Fruit fly (Drosophila melanogaster) whole organism, embryonic: Measurements from ENCODE around the gene CG34310.
A peak's percentile ranks its signal among the peaks of the same experiment; 100 is the strongest.

Source experiments
- Atf6 ChIP-seq: fragments of 200-800 bp; sonication (Bioruptor generic); IDR thresholded peaks from 2 replicates; pipeline ENCODE4 v1.3.6; 2022; ENCODE audit warnings: missing biosample characterization, missing genetic modification characterization
- CG10543 ChIP-seq: fragments of 200-800 bp; sonication (Bioruptor generic); optimal IDR thresholded peaks from 3 replicates; lab custom pipeline; 2017; ENCODE audit warnings: missing biosample characterization, mild to moderate bottlenecking, missing genetic modification characterization, moderate library complexity
- CG10959 ChIP-seq: fragments of 200-800 bp; sonication (Bioruptor generic); IDR thresholded peaks from 2 replicates; pipeline ENCODE4 v1.3.6; 2022; ENCODE audit warnings: missing biosample characterization, missing genetic modification characterization
- CG13424 ChIP-seq: fragments of 200-800 bp; sonication (Bioruptor generic); optimal IDR thresholded peaks from 2 replicates; lab custom pipeline; 2019; ENCODE audit warnings: missing biosample characterization, mild to moderate bottlenecking, missing genetic modification characterization, moderate library complexity
- CG16779 ChIP-seq: fragments of 200-800 bp; sonication (Bioruptor generic); IDR thresholded peaks from 2 replicates; pipeline ENCODE4 v1.3.6; 2022; ENCODE audit warnings: missing biosample characterization, missing genetic modification characterization
- CG16813 ChIP-seq: fragments of 200-800 bp; sonication (Bioruptor generic); IDR thresholded peaks from 3 replicates; pipeline ENCODE4 v1.3.6; 2022; ENCODE audit warnings: missing biosample characterization, missing genetic modification characterization; ENCODE audit not compliant: partially characterized antibody
- CG17328 ChIP-seq: fragments of 200-800 bp; sonication (Bioruptor generic); IDR thresholded peaks from 2 replicates; pipeline ENCODE4 v1.3.6; 2022; ENCODE audit warnings: missing biosample characterization, missing genetic modification characterization
- CG30020 ChIP-seq: fragments of 200-800 bp; optimal IDR thresholded peaks from 2 replicates; lab custom pipeline; 2019; ENCODE audit warnings: missing biosample characterization, mild to moderate bottlenecking, missing genetic modification characterization, moderate library complexity
- CG4854 ChIP-seq: fragments of 200-800 bp; sonication (Bioruptor generic); optimal IDR thresholded peaks from 2 replicates; lab custom pipeline; 2016; ENCODE audit warnings: missing biosample characterization, missing genetic modification characterization, inconsistent platforms
- CG6272 ChIP-seq: fragments of 200-800 bp; sonication (Bioruptor generic); IDR thresholded peaks from 2 replicates; pipeline ENCODE4 v1.3.6; 2022; ENCODE audit warnings: missing biosample characterization, missing genetic modification characterization
- CG7357 ChIP-seq: fragments of 200-800 bp; sonication (Bioruptor generic); IDR thresholded peaks from 3 replicates; pipeline ENCODE4 v1.3.6; 2022; ENCODE audit warnings: missing biosample characterization, missing genetic modification characterization
- CG7786 ChIP-seq: fragments of 200-800 bp; sonication (Bioruptor generic); optimal IDR thresholded peaks from 2 replicates; lab custom pipeline; 2016; ENCODE audit warnings: missing biosample characterization, missing genetic modification characterization
- Chrac-16 ChIP-seq: fragments of 200-800 bp; sonication (Bioruptor generic); optimal IDR thresholded peaks from 3 replicates; lab custom pipeline; 2016; ENCODE audit warnings: missing biosample characterization, missing genetic modification characterization
- CrebB ChIP-seq: fragments of 200-800 bp; sonication (Bioruptor generic); optimal IDR thresholded peaks from 3 replicates; lab custom pipeline; 2018; ENCODE audit warnings: missing biosample characterization, mild to moderate bottlenecking, missing genetic modification characterization
- Dad ChIP-seq: fragments of 200-800 bp; sonication (Bioruptor generic); optimal IDR thresholded peaks from 3 replicates; lab custom pipeline; 2016; ENCODE audit warnings: missing biosample characterization, missing genetic modification characterization
- Dip2 ChIP-seq: fragments of 200-800 bp; sonication (Bioruptor generic); IDR thresholded peaks from 2 replicates; pipeline ENCODE4 v1.3.6; 2022; ENCODE audit warnings: missing biosample characterization, missing genetic modification characterization
- Dll ChIP-seq: fragments of 200-800 bp; sonication (Bioruptor generic); IDR thresholded peaks from 4 replicates; pipeline ENCODE4 v1.3.6; 2022; ENCODE audit warnings: missing biosample characterization, missing genetic modification characterization; ENCODE audit not compliant: partially characterized antibody
- Elba2 ChIP-seq: fragments of 200-800 bp; sonication (Bioruptor generic); optimal IDR thresholded peaks from 3 replicates; lab custom pipeline; 2016; ENCODE audit warnings: missing biosample characterization, missing genetic modification characterization
- GATAe ChIP-seq: fragments of 200-800 bp; sonication (Bioruptor generic); conservative IDR thresholded peaks from 2 replicates; pipeline ENCODE4 v1.3.6; 2022; ENCODE audit warnings: missing biosample characterization, missing genetic modification characterization
- Gug ChIP-seq: fragments of 200-800 bp; sonication (Bioruptor generic); IDR thresholded peaks from 4 replicates; pipeline ENCODE4 v1.3.6; 2022; ENCODE audit warnings: missing biosample characterization, missing genetic modification characterization
- HHEX ChIP-seq: fragments of 200-800 bp; sonication (Bioruptor generic); optimal IDR thresholded peaks from 3 replicates; lab custom pipeline; 2017; ENCODE audit warnings: missing biosample characterization, mild to moderate bottlenecking, missing genetic modification characterization, missing genetic modification reagents
- Hmr ChIP-seq: fragments of 200-800 bp; sonication (Bioruptor generic); optimal IDR thresholded peaks from 3 replicates; lab custom pipeline; 2017; ENCODE audit warnings: mild to moderate bottlenecking, missing biosample characterization, missing genetic modification reagents, missing genetic modification characterization
- Hr39 ChIP-seq: fragments of >200 bp; optimal IDR thresholded peaks from 2 replicates; lab custom pipeline; 2017
- Hr78 ChIP-seq, 2 experiments: fragments of 200-800 bp in 1 of 2; fragments of >200 bp in 1 of 2; sonication (Bioruptor generic) in 1 of 2; optimal IDR thresholded peaks; 2 replicates each; lab custom pipeline; 2017 to 2019; ENCODE audit warnings: missing biosample characterization in 2 of 2, missing genetic modification characterization in 2 of 2, mild to moderate bottlenecking in 1 of 2, moderate library complexity in 1 of 2
- Mes4 ChIP-seq: fragments of 200-800 bp; sonication (Bioruptor generic); optimal IDR thresholded peaks from 2 replicates; lab custom pipeline; 2016; ENCODE audit warnings: missing biosample characterization, missing genetic modification characterization
- NFAT ChIP-seq: fragments of 200-800 bp; sonication (Bioruptor generic); IDR thresholded peaks from 2 replicates; pipeline ENCODE4 v1.3.6; 2022; ENCODE audit warnings: missing biosample characterization, missing genetic modification characterization
- Taf1 ChIP-seq: fragments of 200-800 bp; sonication (Bioruptor generic); IDR thresholded peaks from 2 replicates; pipeline ENCODE4 v1.3.6; 2022; ENCODE audit warnings: missing biosample characterization, missing genetic modification characterization
- Vsx1 ChIP-seq: fragments of 200-800 bp; sonication (Bioruptor generic); optimal IDR thresholded peaks from 2 replicates; lab custom pipeline; 2017; ENCODE audit warnings: missing biosample characterization, mild to moderate bottlenecking, missing genetic modification characterization, missing genetic modification reagents
- amos ChIP-seq: fragments of 200-800 bp; sonication (Bioruptor generic); IDR thresholded peaks from 2 replicates; pipeline ENCODE4 v1.3.6; 2022; ENCODE audit warnings: missing biosample characterization, missing genetic modification characterization; ENCODE audit not compliant: partially characterized antibody
- aop ChIP-seq: fragments of 200-800 bp; sonication (Bioruptor generic); IDR thresholded peaks from 2 replicates; pipeline ENCODE4 v1.3.6; 2022; ENCODE audit warnings: missing biosample characterization, missing genetic modification characterization
- cas ChIP-seq: fragments of 200-800 bp; sonication (Bioruptor generic); IDR thresholded peaks from 2 replicates; pipeline ENCODE4 v1.3.6; 2022; ENCODE audit warnings: missing biosample characterization, missing genetic modification characterization
- en ChIP-seq: fragments of 200-800 bp; sonication (Bioruptor generic); optimal IDR thresholded peaks from 2 replicates; lab custom pipeline; 2016; ENCODE audit warnings: missing biosample characterization, missing genetic modification characterization
- fd3F ChIP-seq: fragments of 200-800 bp; sonication (Bioruptor generic); optimal IDR thresholded peaks from 2 replicates; lab custom pipeline; 2018; ENCODE audit warnings: missing biosample characterization, mild to moderate bottlenecking, missing genetic modification characterization, moderate library complexity
- gem ChIP-seq: fragments of 200-800 bp; sonication (Bioruptor generic); optimal IDR thresholded peaks from 2 replicates; lab custom pipeline; 2019; ENCODE audit warnings: missing biosample characterization, mild to moderate bottlenecking, missing genetic modification characterization, moderate library complexity
- gro ChIP-seq: fragments of 200-800 bp; sonication (Bioruptor generic); optimal IDR thresholded peaks from 2 replicates; lab custom pipeline; 2016; ENCODE audit warnings: missing biosample characterization, missing genetic modification characterization
- hth ChIP-seq: fragments of >200 bp; optimal IDR thresholded peaks from 2 replicates; lab custom pipeline; 2017; ENCODE audit warnings: inconsistent platforms
- insv ChIP-seq, 2 experiments: fragments of 200-800 bp; sonication (Bioruptor generic); optimal IDR thresholded peaks; 3 replicates each; lab custom pipeline; 2016 to 2018; ENCODE audit warnings: missing biosample characterization in 2 of 2, missing genetic modification characterization in 2 of 2
- inv ChIP-seq: fragments of 200-800 bp; sonication (Bioruptor generic); IDR thresholded peaks from 2 replicates; pipeline ENCODE4 v1.3.6; 2022; ENCODE audit warnings: missing biosample characterization, missing genetic modification characterization; ENCODE audit not compliant: partially characterized antibody
- mam ChIP-seq: fragments of 200-800 bp; sonication (Bioruptor generic); optimal IDR thresholded peaks from 3 replicates; lab custom pipeline; 2016; ENCODE audit warnings: missing biosample characterization, missing genetic modification characterization
- oc ChIP-seq: fragments of 200-800 bp; sonication (Bioruptor generic); optimal IDR thresholded peaks from 2 replicates; lab custom pipeline; 2018; ENCODE audit warnings: missing biosample characterization, mild to moderate bottlenecking, missing genetic modification characterization, moderate library complexity
- p53 ChIP-seq: fragments of 200-800 bp; sonication (Bioruptor generic); optimal IDR thresholded peaks from 2 replicates; lab custom pipeline; 2016; ENCODE audit warnings: missing biosample characterization, missing genetic modification characterization
- pzg ChIP-seq: fragments of 200-800 bp; sonication (Bioruptor generic); optimal IDR thresholded peaks from 3 replicates; lab custom pipeline; 2018; ENCODE audit warnings: missing biosample characterization, mild to moderate bottlenecking, missing genetic modification characterization, moderate library complexity
- repo ChIP-seq: fragments of 200-800 bp; sonication (Bioruptor generic); optimal IDR thresholded peaks from 2 replicates; lab custom pipeline; 2016; ENCODE audit warnings: missing biosample characterization, missing genetic modification characterization
- ro ChIP-seq: fragments of 200-800 bp; sonication (Bioruptor generic); IDR thresholded peaks from 2 replicates; pipeline ENCODE4 v1.3.6; 2022; ENCODE audit warnings: missing biosample characterization, missing genetic modification characterization
- sisA ChIP-seq: fragments of 200-800 bp; sonication (Bioruptor generic); IDR thresholded peaks from 2 replicates; pipeline ENCODE4 v1.3.6; 2022; ENCODE audit warnings: missing biosample characterization, missing genetic modification characterization
- sob ChIP-seq: fragments of 200-800 bp; sonication (Bioruptor generic); IDR thresholded peaks from 2 replicates; pipeline ENCODE4 v1.3.6; 2022; ENCODE audit warnings: missing biosample characterization, missing genetic modification characterization
- sqz ChIP-seq: fragments of 200-800 bp; sonication (Bioruptor generic); optimal IDR thresholded peaks from 3 replicates; lab custom pipeline; 2018; ENCODE audit warnings: missing biosample characterization, mild to moderate bottlenecking, missing genetic modification characterization
- tx ChIP-seq: fragments of 200-800 bp; sonication (Bioruptor generic); optimal IDR thresholded peaks from 2 replicates; lab custom pipeline; 2016; ENCODE audit warnings: missing biosample characterization, missing genetic modification characterization
- unpg ChIP-seq: fragments of 200-800 bp; sonication (Bioruptor generic); optimal IDR thresholded peaks from 3 replicates; lab custom pipeline; 2018; ENCODE audit warnings: missing biosample characterization, mild to moderate bottlenecking, missing genetic modification characterization, moderate library complexity
- zen ChIP-seq: fragments of 200-800 bp; sonication (Bioruptor generic); optimal IDR thresholded peaks from 3 replicates; lab custom pipeline; 2018; ENCODE audit warnings: missing biosample characterization, mild to moderate bottlenecking, missing genetic modification characterization, moderate library complexity
- zfh2 ChIP-seq: fragments of 200-800 bp; sonication (Bioruptor generic); optimal IDR thresholded peaks from 2 replicates; lab custom pipeline; 2016; ENCODE audit warnings: missing biosample characterization, missing genetic modification characterization

Gene CG34310

dm6 chr2L:6649085-6649754 is 14.2 kb upstream of the CG34310 start, which contains the start of the genes CG31635 and Tango1 (continued):
- TF ChIP-seq zen (tag; lab: Kevin White, UChicago): peak; percentile 3
- no peak for TF ChIP-seq ro
- peak; percentile 56 for TF ChIP-seq CG30020 (tag; lab: Kevin White, UChicago)
- no peak for TF ChIP-seq gem (tag; lab: Kevin White, UChicago)
- TF ChIP-seq Taf1: no peak
- TF ChIP-seq Dad: no peak
- 0 out of 2 replicates have a peak, but pooled peaks have one; percentile 20 for TF ChIP-seq CG6272 (GFP tag; lab: Robert Waterston, UW)
- no peak for TF ChIP-seq sisA (GFP tag; lab: Robert Waterston, UW)
- no peak for TF ChIP-seq sob
- TF ChIP-seq CG10543 (GFP tag; lab: Kevin White, UChicago): peak; percentile 31
- no peak for TF ChIP-seq CG4854 (GFP tag; lab: Kevin White, UChicago)
- no peak for TF ChIP-seq CG7786 (GFP tag; lab: Kevin White, UChicago)
- no peak for TF ChIP-seq Mes4 (GFP tag; lab: Kevin White, UChicago)
- 0 out of 4 replicates have a peak, but pooled peaks have one; percentile 20 for TF ChIP-seq Dll (GFP tag; lab: Robert Waterston, UW)
- TF ChIP-seq CG17328 (GFP tag; lab: Robert Waterston, UW): no peak
- TF ChIP-seq pzg (GFP tag; lab: Kevin White, UChicago): peak; percentile 89
- 0 out of 2 replicates have a peak, but pooled peaks have one; percentile 25 for TF ChIP-seq Atf6 (GFP tag; lab: Robert Waterston, UW)
- TF ChIP-seq Hmr (GFP tag; lab: Kevin White, UChicago): no peak
- TF ChIP-seq repo (GFP tag; lab: Kevin White, UChicago): no peak
- TF ChIP-seq Dip2: no peak
- peak; percentile 94 for TF ChIP-seq CG7357 (GFP tag; lab: Robert Waterston, UW)
- TF ChIP-seq Chrac-16 (GFP tag; lab: Kevin White, UChicago): no peak
- no peak for TF ChIP-seq amos (GFP tag; lab: Robert Waterston, UW)
- no peak for TF ChIP-seq Hr78 (GFP tag; optimal IDR thresholded peaks at IDR 0.05; lab: Kevin White, UChicago)
- TF ChIP-seq unpg (GFP tag; lab: Kevin White, UChicago): no peak
- no peak for TF ChIP-seq Hr39 (lab: Kevin White, UChicago)
- no peak for TF ChIP-seq insv (GFP tag; optimal IDR thresholded peaks at IDR 0.05; lab: Kevin White, UChicago)
- TF ChIP-seq gro (GFP tag; lab: Kevin White, UChicago): peak; percentile 9
- TF ChIP-seq sqz (GFP tag; lab: Kevin White, UChicago): no peak
- TF ChIP-seq cas (GFP tag; lab: Robert Waterston, UW): no peak
- TF ChIP-seq Elba2: peak; percentile 65
- no peak for TF ChIP-seq oc (tag; lab: Kevin White, UChicago)
- no peak; the same call in 1 of the 2 replicates for TF ChIP-seq inv (GFP tag; lab: Robert Waterston, UW)
- TF ChIP-seq zfh2 (GFP tag; lab: Kevin White, UChicago): no peak
- no peak for TF ChIP-seq Gug (GFP tag; lab: Robert Waterston, UW)
- TF ChIP-seq CG10959 (GFP tag; lab: Robert Waterston, UW): no peak
- TF ChIP-seq CG16779: no peak
- no peak for TF ChIP-seq fd3F (GFP tag; lab: Kevin White, UChicago)
- no peak for TF ChIP-seq tx
- no peak for TF ChIP-seq Vsx1 (GFP tag; lab: Kevin White, UChicago)
- no peak for TF ChIP-seq NFAT (GFP tag; lab: Robert Waterston, UW)
- TF ChIP-seq GATAe (GFP tag; lab: Robert Waterston, UW): no peak
- peak; percentile 29 for TF ChIP-seq mam (GFP tag; lab: Kevin White, UChicago)
- TF ChIP-seq CG13424 (tag; lab: Kevin White, UChicago): peak; percentile 7
- TF ChIP-seq CG16813: no peak
- TF ChIP-seq aop (GFP tag; lab: Robert Waterston, UW): no peak
- TF ChIP-seq HHEX (GFP tag; lab: Kevin White, UChicago): no peak
- TF ChIP-seq hth (lab: Kevin White, UChicago): no peak
- TF ChIP-seq p53 (GFP tag; lab: Kevin White, UChicago): no peak
- no peak for TF ChIP-seq CrebB
- no peak for TF ChIP-seq en (GFP tag; lab: Kevin White, UChicago)
